Fruit fly (Drosophila melanogaster): ENCODE results near the gene CG1233.

dm6 chr3L:400252-400651 lies 39.0 kb downstream of the CG1233 start:
- TF ChIP-seq Sin3A (optimal IDR thresholded peaks at IDR 0.05) (no peak), ttk (optimal IDR thresholded peaks at IDR 0.05) (no peak), h (optimal IDR thresholded peaks at IDR 0.05) (no peak), Myc (optimal IDR thresholded peaks at IDR 0.05) (no peak), psq (optimal IDR thresholded peaks at IDR 0.05) (no peak), insv (optimal IDR thresholded peaks at IDR 0.05) (no peak)

Measured in Kc167 (cell line).